Fruit fly (Drosophila melanogaster): ENCODE measurements around the gene Thor.
A peak's percentile ranks its signal among the peaks of the same experiment; 100 is the strongest.

Thor gene

DNA sequence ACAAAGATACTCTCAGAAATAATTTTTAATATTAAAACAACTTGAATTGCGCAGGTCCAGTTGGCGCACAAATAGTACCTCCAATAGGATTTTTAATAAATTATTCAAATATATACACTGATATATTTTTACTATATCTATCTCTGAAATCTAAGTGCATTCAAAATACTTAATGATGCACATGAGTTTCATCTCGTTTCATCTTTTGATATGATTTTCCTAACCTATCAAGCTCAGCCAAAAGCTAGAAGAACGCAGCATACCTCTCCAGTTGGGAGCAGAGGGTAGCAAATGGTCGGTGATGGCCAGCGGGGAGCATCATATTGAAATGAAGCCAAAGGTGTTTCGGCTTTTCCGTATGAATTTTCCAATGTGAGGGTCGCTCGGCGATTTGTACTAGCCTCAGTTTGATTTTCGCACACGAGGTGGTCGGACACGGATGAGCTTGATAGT, 46.5 kb downstream of the Thor start, which contains the start of gene CG8852 (continued):
- TF ChIP-seq sim (GFP tag; IDR thresholded peaks at IDR 0.05) (no peak), Mrtf (GFP tag; IDR thresholded peaks at IDR 0.05) (no peak), Sox102F (GFP tag; optimal IDR thresholded peaks at IDR 0.05) (no peak), kni (GFP tag; optimal IDR thresholded peaks at IDR 0.05) (no peak), bigmax (GFP tag; optimal IDR thresholded peaks at IDR 0.05) (no peak), hth (optimal IDR thresholded peaks at IDR 0.05) (no peak), CG12391 (tag; optimal IDR thresholded peaks at IDR 0.05) (peak; percentile 32), CG8388 (GFP tag; optimal IDR thresholded peaks at IDR 0.05) (no peak), mam (GFP tag; optimal IDR thresholded peaks at IDR 0.05) (no peak), CG1233 (GFP tag; optimal IDR thresholded peaks at IDR 0.05) (no peak), Atf6 (GFP tag; IDR thresholded peaks at IDR 0.05) (peak; percentile 54; the same call in 1 of the 2 replicates), Lpt (GFP tag; optimal IDR thresholded peaks at IDR 0.05) (no peak), Spps (tag; optimal IDR thresholded peaks at IDR 0.05) (no peak), mld (GFP tag; IDR thresholded peaks at IDR 0.05; ENCODE audit: partially characterized antibody) (no peak), TFAM (GFP tag; optimal IDR thresholded peaks at IDR 0.05) (no peak), Meics (GFP tag; optimal IDR thresholded peaks at IDR 0.05) (peak; percentile 31), Camta (GFP tag; optimal IDR thresholded peaks at IDR 0.05) (no peak), Hr51 (GFP tag; optimal IDR thresholded peaks at IDR 0.05) (no peak), phol (tag; optimal IDR thresholded peaks at IDR 0.05) (no peak), CG12155 (GFP tag; optimal IDR thresholded peaks at IDR 0.05) (no peak), CG13424 (tag; optimal IDR thresholded peaks at IDR 0.05) (peak; percentile 46), Hr39 (optimal IDR thresholded peaks at IDR 0.05) (no peak), CG12236 (GFP tag; optimal IDR thresholded peaks at IDR 0.05) (no peak), ash1 (GFP tag; optimal IDR thresholded peaks at IDR 0.05) (no peak), gcm (GFP tag; optimal IDR thresholded peaks at IDR 0.05) (no peak), CG3065 (GFP tag; optimal IDR thresholded peaks at IDR 0.05) (no peak), ato (GFP tag; IDR thresholded peaks at IDR 0.05; ENCODE audit: partially characterized antibody) (no peak), pum (GFP tag; optimal IDR thresholded peaks at IDR 0.05) (no peak), CG6254 (GFP tag; optimal IDR thresholded peaks at IDR 0.05) (no peak), yki (optimal IDR thresholded peaks at IDR 0.05) (no peak), CG10267 (tag; optimal IDR thresholded peaks at IDR 0.05) (no peak), CG12769 (tag; optimal IDR thresholded peaks at IDR 0.05) (no peak), emc (GFP tag; optimal IDR thresholded peaks at IDR 0.05) (no peak), run (tag; optimal IDR thresholded peaks at IDR 0.05) (no peak), unc-4 (GFP tag; IDR thresholded peaks at IDR 0.05; ENCODE audit: partially characterized antibody) (no peak), CG11504 (tag; optimal IDR thresholded peaks at IDR 0.05) (no peak), Gug (GFP tag; IDR thresholded peaks at IDR 0.05) (0 out of 4 replicates have a peak, but pooled peaks have one; percentile 34), trem (tag; optimal IDR thresholded peaks at IDR 0.05) (no peak), bsh (GFP tag; optimal IDR thresholded peaks at IDR 0.05) (no peak), az2 (GFP tag; optimal IDR thresholded peaks at IDR 0.05) (no peak), grau (tag; optimal IDR thresholded peaks at IDR 0.05) (no peak), nom (GFP tag; optimal IDR thresholded peaks at IDR 0.05) (no peak), scrt (GFP tag; optimal IDR thresholded peaks at IDR 0.05) (no peak), E2f2 (GFP tag; IDR thresholded peaks at IDR 0.05) (0 out of 2 replicates have a peak, but pooled peaks have one; percentile 34), CG9609 (GFP tag; optimal IDR thresholded peaks at IDR 0.05) (no peak), Xbp1 (GFP tag; optimal IDR thresholded peaks at IDR 0.05) (peak; percentile 34), CG6689 (GFP tag; IDR thresholded peaks at IDR 0.05) (peak; percentile 35), CG42726 (GFP tag; IDR thresholded peaks at IDR 0.05; ENCODE audit: partially characterized antibody) (no peak), CG3847 (GFP tag; IDR thresholded peaks at IDR 0.05) (no peak), row (GFP tag; IDR thresholded peaks at IDR 0.05) (peak; percentile 76), CG1832 (GFP tag; optimal IDR thresholded peaks at IDR 0.05) (no peak)
